Worm (Caenorhabditis elegans) whole organism, early embryonic: Measurements from ENCODE around the gene clec-206.

Experiments used
- B0310.2 ChIP-seq: sonication (generic microtip); optimal IDR thresholded peaks from 2 replicates; lab custom pipeline; 2016; ENCODE audit warnings: mild to moderate bottlenecking, missing genetic modification characterization, missing compliant biosample characterization
- F13C5.2 ChIP-seq: sonication (generic microtip); optimal IDR thresholded peaks from 2 replicates; lab custom pipeline; 2017; ENCODE audit warnings: mild to moderate bottlenecking, missing genetic modification characterization, inconsistent platforms, missing compliant biosample characterization
- aly-1 ChIP-seq: sonication (generic microtip); optimal IDR thresholded peaks from 2 replicates; lab custom pipeline; 2016; ENCODE audit warnings: missing genetic modification characterization, missing compliant biosample characterization
- ama-1 ChIP-seq: fragments of 150-350 bp; optimal IDR thresholded peaks from 2 replicates; lab custom pipeline; 2014
- ceh-13 ChIP-seq: fragments of 200-800 bp; sonication (Bioruptor generic); optimal IDR thresholded peaks from 2 replicates; lab custom pipeline; 2018; ENCODE audit warnings: mild to moderate bottlenecking, missing genetic modification characterization, missing compliant biosample characterization
- ceh-36 ChIP-seq: sonication (generic microtip); optimal IDR thresholded peaks from 2 replicates; lab custom pipeline; 2016; ENCODE audit warnings: missing genetic modification characterization, inconsistent platforms, missing compliant biosample characterization
- ets-7 ChIP-seq: sonication (generic microtip); optimal IDR thresholded peaks from 2 replicates; lab custom pipeline; 2016; ENCODE audit warnings: missing genotype, missing genetic modification characterization, missing compliant biosample characterization
- flt-1 ChIP-seq: fragments of 200-800 bp; sonication (Bioruptor generic); IDR thresholded peaks from 2 replicates; pipeline ENCODE4 v1.3.6; 2022; ENCODE audit warnings: missing genetic modification characterization, missing compliant biosample characterization
- hmbx-1 ChIP-seq: sonication (generic microtip); optimal IDR thresholded peaks from 2 replicates; lab custom pipeline; 2016; ENCODE audit warnings: mild to moderate bottlenecking, missing genetic modification characterization, missing compliant biosample characterization
- hmg-4 ChIP-seq: fragments of 200-800 bp; sonication (Bioruptor generic); optimal IDR thresholded peaks from 2 replicates; lab custom pipeline; 2018; ENCODE audit warnings: mild to moderate bottlenecking, missing genetic modification characterization, missing compliant biosample characterization
- hnd-1 ChIP-seq: sonication (generic microtip); optimal IDR thresholded peaks from 2 replicates; lab custom pipeline; 2016; ENCODE audit warnings: missing genetic modification characterization, missing compliant biosample characterization
- pes-1 ChIP-seq: fragments of 200-800 bp; sonication (Bioruptor generic); IDR thresholded peaks from 2 replicates; pipeline ENCODE4 v1.3.6; 2022; ENCODE audit warnings: missing genetic modification reagents, missing genetic modification characterization, missing compliant biosample characterization
- scrt-1 ChIP-seq: fragments of 200-800 bp; sonication (Bioruptor generic); IDR thresholded peaks from 2 replicates; pipeline ENCODE4 v1.3.6; 2022; ENCODE audit warnings: missing genetic modification characterization, missing compliant biosample characterization
- sea-1 ChIP-seq: fragments of 200-800 bp; sonication (Bioruptor generic); conservative IDR thresholded peaks from 2 replicates; pipeline ENCODE4 v1.3.6; 2022; ENCODE audit warnings: missing genetic modification characterization, missing compliant biosample characterization
- tbx-11 ChIP-seq: fragments of 200-800 bp; sonication (Bioruptor generic); IDR thresholded peaks from 2 replicates; pipeline ENCODE4 v1.3.6; 2022; ENCODE audit warnings: missing genetic modification characterization, missing compliant biosample characterization
- tbx-37 ChIP-seq: fragments of 200-800 bp; sonication (Bioruptor generic); conservative IDR thresholded peaks from 2 replicates; pipeline ENCODE4 v1.3.6; 2022; ENCODE audit warnings: missing genetic modification reagents, missing genetic modification characterization, missing compliant biosample characterization
- tra-4 ChIP-seq: sonication (generic microtip); optimal IDR thresholded peaks from 2 replicates; lab custom pipeline; 2017; ENCODE audit warnings: missing genetic modification characterization, missing compliant biosample characterization

clec-206 gene

ce11 chrV:1991381-1991780 lies 12.7 kb downstream of the clec-206 start:
- TF ChIP-seq hmbx-1 (tag; lab: Kevin White, UChicago) (no peak), ceh-36 (tag; lab: Kevin White, UChicago) (no peak), scrt-1 (GFP tag; lab: Robert Waterston, UW) (no peak), ama-1 (lab: Kevin White, UChicago) (no peak), F13C5.2 (no peak), flt-1 (GFP tag; lab: Robert Waterston, UW) (no peak), tra-4 (no peak), tbx-11 (GFP tag; lab: Robert Waterston, UW) (no peak), hmg-4 (GFP tag; lab: Kevin White, UChicago) (no peak), aly-1 (tag; lab: Kevin White, UChicago) (no peak), ets-7 (tag; lab: Kevin White, UChicago) (no peak), hnd-1 (tag; lab: Kevin White, UChicago) (no peak), B0310.2 (tag; lab: Kevin White, UChicago) (no peak), pes-1 (GFP tag; lab: Robert Waterston, UW) (no peak), sea-1 (GFP tag; lab: Robert Waterston, UW) (no peak), tbx-37 (GFP tag; lab: Robert Waterston, UW) (no peak), ceh-13 (GFP tag; lab: Kevin White, UChicago) (no peak)

ce11 chrV:1989220-1989619 lies 14.9 kb downstream of the clec-206 start:
- TF ChIP-seq hnd-1 (tag; lab: Kevin White, UChicago) (no peak), sea-1 (GFP tag; lab: Robert Waterston, UW) (no peak), flt-1 (GFP tag; lab: Robert Waterston, UW) (no peak), tbx-11 (GFP tag; lab: Robert Waterston, UW) (no peak), ceh-13 (GFP tag; lab: Kevin White, UChicago) (no peak), hmg-4 (GFP tag; lab: Kevin White, UChicago) (no peak), hmbx-1 (tag; lab: Kevin White, UChicago) (no peak), ceh-36 (tag; lab: Kevin White, UChicago) (no peak), pes-1 (GFP tag; lab: Robert Waterston, UW) (no peak), tbx-37 (GFP tag; lab: Robert Waterston, UW) (no peak), ama-1 (lab: Kevin White, UChicago) (no peak), F13C5.2 (no peak), ets-7 (tag; lab: Kevin White, UChicago) (no peak), B0310.2 (tag; lab: Kevin White, UChicago) (no peak), aly-1 (tag; lab: Kevin White, UChicago) (no peak), tra-4 (no peak), scrt-1 (GFP tag; lab: Robert Waterston, UW) (no peak)

DNA sequence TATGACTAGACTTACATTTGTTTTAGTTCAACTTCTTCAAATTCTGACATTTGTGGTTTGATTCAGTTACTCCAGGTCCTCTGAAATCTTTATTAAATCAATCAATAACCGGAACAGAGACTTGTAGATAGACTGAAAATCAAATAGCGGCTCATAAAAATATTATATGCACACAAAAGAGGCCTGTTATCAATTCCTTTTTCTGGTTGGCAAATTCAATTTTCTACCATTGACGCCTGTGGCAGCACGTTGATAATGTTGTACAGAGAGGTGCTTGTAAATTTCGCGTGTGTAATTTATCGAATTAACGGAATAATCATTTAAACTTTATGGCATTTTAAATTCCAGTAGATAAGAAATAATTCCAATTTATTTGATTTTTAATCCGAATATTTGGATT lies 17.2 kb downstream of the clec-206 start, which contains the start of gene T08B1.1:
Gene T08B1.1 (minus strand): TSS at position 92 of the 400 bp plus-strand sequence.
- no peak for TF ChIP-seq sea-1 (GFP tag; lab: Robert Waterston, UW)
- TF ChIP-seq flt-1 (GFP tag; lab: Robert Waterston, UW), result no peak
- no peak for TF ChIP-seq aly-1 (tag; lab: Kevin White, UChicago)
- TF ChIP-seq hnd-1 (tag; lab: Kevin White, UChicago), result no peak

DNA sequence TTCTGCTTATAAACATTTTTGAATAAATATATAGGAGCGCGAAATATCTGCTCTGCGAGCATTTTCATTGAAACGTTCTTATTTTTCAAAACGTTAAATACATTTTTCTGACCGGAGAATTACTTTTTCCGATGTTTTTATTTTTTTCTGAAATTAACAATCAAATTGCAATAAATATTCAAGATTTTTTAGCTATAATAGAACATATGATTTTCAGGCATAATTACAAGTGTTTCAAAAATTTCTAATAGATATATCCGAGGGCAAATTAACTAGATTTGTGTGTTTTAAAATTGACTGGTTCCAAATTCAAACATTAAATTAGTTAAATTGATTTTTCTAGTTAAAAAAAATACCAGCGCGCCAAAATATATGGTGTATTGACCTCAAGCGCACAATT lies 25.2 kb downstream of the clec-206 start, which contains the start of gene T08B1.4:
Gene T08B1.4 (plus strand): TSS at position 301 of the 400 bp plus-strand sequence.
- TF ChIP-seq hmg-4 (GFP tag; lab: Kevin White, UChicago) (no peak), aly-1 (tag; lab: Kevin White, UChicago) (no peak), hnd-1 (tag; lab: Kevin White, UChicago) (no peak), tbx-11 (GFP tag; lab: Robert Waterston, UW) (no peak), scrt-1 (GFP tag; lab: Robert Waterston, UW) (no peak), tbx-37 (GFP tag; lab: Robert Waterston, UW) (no peak), B0310.2 (tag; lab: Kevin White, UChicago) (no peak), tra-4 (no peak), ceh-36 (tag; lab: Kevin White, UChicago) (no peak), F13C5.2 (no peak), flt-1 (GFP tag; lab: Robert Waterston, UW) (no peak), ceh-13 (GFP tag; lab: Kevin White, UChicago) (no peak), sea-1 (GFP tag; lab: Robert Waterston, UW) (no peak), ets-7 (tag; lab: Kevin White, UChicago) (no peak), pes-1 (GFP tag; lab: Robert Waterston, UW) (no peak), hmbx-1 (tag; lab: Kevin White, UChicago) (no peak), ama-1 (lab: Kevin White, UChicago) (no peak)

DNA sequence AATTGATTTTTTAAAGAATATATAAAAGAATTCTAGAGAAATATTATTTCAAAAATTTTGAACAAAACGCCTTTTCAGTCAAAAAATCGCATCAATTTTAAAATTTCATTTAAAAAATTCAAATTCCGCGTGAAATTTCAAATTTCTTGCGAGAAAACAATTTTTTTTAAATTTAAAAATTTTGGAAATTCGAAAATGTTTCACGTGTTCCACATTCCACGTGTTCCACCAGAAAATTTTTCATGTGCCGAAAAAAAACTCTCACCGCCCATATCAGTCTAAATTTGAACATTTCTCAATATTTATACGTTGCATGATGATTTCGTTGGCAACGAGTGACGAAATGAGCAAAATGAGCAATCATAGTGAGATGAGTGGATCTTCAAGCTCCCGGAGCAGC lies 29.1 kb downstream of the clec-206 start, which contains the start of gene fbxa-201:
Gene fbxa-201 (plus strand): TSS at position 301 of the 400 bp plus-strand sequence.
- TF ChIP-seq flt-1 (GFP tag; lab: Robert Waterston, UW), result no peak
- TF ChIP-seq F13C5.2, result no peak
- no peak for TF ChIP-seq hmbx-1 (tag; lab: Kevin White, UChicago)
- TF ChIP-seq tbx-37 (GFP tag; lab: Robert Waterston, UW), result no peak
- TF ChIP-seq scrt-1 (GFP tag; lab: Robert Waterston, UW), result no peak
- no peak for TF ChIP-seq ceh-13 (GFP tag; lab: Kevin White, UChicago)
- TF ChIP-seq hmg-4 (GFP tag; lab: Kevin White, UChicago), result no peak

ce11 chrV:1969690-1970089 lies 34.4 kb downstream of the clec-206 start:
- TF ChIP-seq pes-1 (GFP tag; lab: Robert Waterston, UW), result no peak

DNA sequence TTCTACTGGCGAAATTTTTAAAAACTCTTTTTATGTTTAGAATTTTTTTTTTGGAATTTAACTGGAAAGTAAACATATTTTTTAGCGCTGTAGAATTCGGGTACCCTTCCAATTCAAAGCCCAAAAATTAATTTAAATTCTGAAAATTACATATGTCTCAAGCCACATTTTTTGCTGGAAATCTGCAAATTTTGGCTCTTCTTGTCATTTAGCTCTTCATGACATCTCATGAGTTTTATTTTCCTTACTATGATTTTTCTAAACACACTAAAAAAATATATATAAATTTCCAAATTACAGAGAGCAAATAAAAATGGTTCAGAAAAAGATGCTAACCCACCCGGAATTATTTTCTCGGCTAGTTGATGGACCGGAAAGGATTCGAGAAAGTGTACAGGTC lies 34.9 kb downstream of the clec-206 start, which contains the start of gene acs-3:
Gene acs-3 (plus strand): TSS at position 301 of the 400 bp plus-strand sequence.
- TF ChIP-seq hmg-4 (GFP tag; lab: Kevin White, UChicago) (no peak), ama-1 (lab: Kevin White, UChicago) (no peak), tra-4 (no peak), sea-1 (GFP tag; lab: Robert Waterston, UW) (no peak), pes-1 (GFP tag; lab: Robert Waterston, UW) (no peak), B0310.2 (tag; lab: Kevin White, UChicago) (no peak), ets-7 (tag; lab: Kevin White, UChicago) (no peak)
